Worm (Caenorhabditis elegans) whole organism, young adult: ENCODE results near the gene F54F7.14.

Experiments
- F39B2.1 ChIP-seq: fragments of 200-800 bp; sonication (Bioruptor generic); IDR thresholded peaks from 2 replicates; pipeline ENCODE4 v1.3.6; 2022; ENCODE audit warnings: missing genetic modification reagents, missing genetic modification characterization, missing compliant biosample characterization
- F49E8.2 ChIP-seq: sonication (generic microtip); optimal IDR thresholded peaks from 3 replicates; lab custom pipeline; 2017; ENCODE audit warnings: missing genetic modification characterization, mild to moderate bottlenecking, missing compliant biosample characterization, antibody characterized with exemption, moderate library complexity; ENCODE audit not compliant: insufficient read depth
- F52B5.7 ChIP-seq: sonication (generic microtip); optimal IDR thresholded peaks from 2 replicates; lab custom pipeline; 2016; ENCODE audit warnings: mild to moderate bottlenecking, missing genetic modification characterization, missing compliant biosample characterization
- F57A8.1 ChIP-seq: fragments of 200-800 bp; sonication (Bioruptor generic); optimal IDR thresholded peaks from 2 replicates; lab custom pipeline; 2018; ENCODE audit warnings: mild to moderate bottlenecking, missing genetic modification characterization, moderate library complexity, missing compliant biosample characterization
- F57C9.4 ChIP-seq: sonication (generic microtip); optimal IDR thresholded peaks from 2 replicates; lab custom pipeline; 2017; ENCODE audit warnings: mild to moderate bottlenecking, missing genetic modification characterization, missing compliant biosample characterization
- K11D2.4 ChIP-seq: fragments of 200-800 bp; sonication (Bioruptor generic); IDR thresholded peaks from 2 replicates; pipeline ENCODE4 v1.3.6; 2022; ENCODE audit warnings: missing genetic modification reagents, missing genetic modification characterization, missing compliant biosample characterization
- Y53F4B.3 ChIP-seq: fragments of 200-800 bp; sonication (Bioruptor generic); IDR thresholded peaks from 2 replicates; pipeline ENCODE4 v1.3.6; 2022; ENCODE audit warnings: missing genetic modification reagents, missing genetic modification characterization, missing compliant biosample characterization
- Y53G8AR.9 ChIP-seq: fragments of 200-800 bp; sonication (Bioruptor generic); conservative IDR thresholded peaks from 2 replicates; pipeline ENCODE4 v1.3.6; 2022; ENCODE audit warnings: missing genetic modification reagents, missing genetic modification characterization, missing compliant biosample characterization
- Y56A3A.18 ChIP-seq: fragments of 200-800 bp; sonication (Bioruptor generic); IDR thresholded peaks from 2 replicates; pipeline ENCODE4 v1.3.6; 2022; ENCODE audit warnings: missing genetic modification reagents, missing genetic modification characterization, missing compliant biosample characterization
- Y67H2A.10 ChIP-seq: fragments of 200-800 bp; sonication (Bioruptor generic); conservative IDR thresholded peaks from 2 replicates; pipeline ENCODE4 v1.3.6; 2022; ENCODE audit warnings: missing genetic modification reagents, missing genetic modification characterization, missing compliant biosample characterization
- ZK185.1 ChIP-seq: sonication (generic microtip); optimal IDR thresholded peaks from 2 replicates; lab custom pipeline; 2016; ENCODE audit warnings: mild to moderate bottlenecking, missing genetic modification characterization, missing compliant biosample characterization; ENCODE audit not compliant: poor library complexity, severe bottlenecking
- akir-1 ChIP-seq: fragments of 200-800 bp; sonication (Bioruptor generic); optimal IDR thresholded peaks from 2 replicates; lab custom pipeline; 2018; ENCODE audit warnings: mild to moderate bottlenecking, missing genetic modification characterization, moderate library complexity, missing compliant biosample characterization
- aptf-3 ChIP-seq: fragments of 200-800 bp; sonication (Bioruptor generic); IDR thresholded peaks from 2 replicates; pipeline ENCODE4 v1.3.6; 2022; ENCODE audit warnings: missing genetic modification characterization, missing compliant biosample characterization
- attf-3 ChIP-seq: fragments of 200-800 bp; sonication (Bioruptor generic); conservative IDR thresholded peaks from 2 replicates; pipeline ENCODE4 v1.3.6; 2022; ENCODE audit warnings: missing genetic modification reagents, missing genetic modification characterization, missing compliant biosample characterization
- bed-1 ChIP-seq: fragments of 200-800 bp; sonication (Bioruptor generic); IDR thresholded peaks from 2 replicates; pipeline ENCODE4 v1.3.6; 2022; ENCODE audit warnings: missing genetic modification reagents, missing genetic modification characterization, missing compliant biosample characterization
- dpl-1 ChIP-seq: fragments of 150-350 bp; optimal IDR thresholded peaks from 2 replicates; lab custom pipeline; 2014; ENCODE audit warnings: missing biosample characterization, missing genetic modification reagents, missing genetic modification characterization
- efl-1 ChIP-seq: fragments of 150-350 bp; optimal IDR thresholded peaks from 2 replicates; lab custom pipeline; 2014; ENCODE audit warnings: missing biosample characterization, missing genetic modification reagents, missing genetic modification characterization
- ekl-4 ChIP-seq: fragments of 200-800 bp; sonication (Bioruptor generic); IDR thresholded peaks from 2 replicates; pipeline ENCODE4 v1.3.6; 2022; ENCODE audit warnings: missing genetic modification reagents, missing genetic modification characterization, missing compliant biosample characterization
- fkh-3 ChIP-seq: sonication (generic microtip); optimal IDR thresholded peaks from 2 replicates; lab custom pipeline; 2016; ENCODE audit warnings: mild to moderate bottlenecking, missing genetic modification characterization, missing compliant biosample characterization
- him-1 ChIP-seq: sonication (generic microtip); optimal IDR thresholded peaks from 2 replicates; lab custom pipeline; 2016; ENCODE audit warnings: missing genotype, missing genetic modification reagents, missing genetic modification characterization, missing compliant biosample characterization
- hrde-1 ChIP-seq: sonication (generic microtip); optimal IDR thresholded peaks from 2 replicates; lab custom pipeline; 2016; ENCODE audit warnings: missing genetic modification characterization, mild to moderate bottlenecking, missing compliant biosample characterization, moderate library complexity, missing genotype, missing genetic modification reagents, borderline replicate concordance
- lag-1 ChIP-seq: fragments of 200-800 bp; sonication (Bioruptor generic); IDR thresholded peaks from 2 replicates; pipeline ENCODE4 v1.3.6; 2022; ENCODE audit warnings: missing genetic modification reagents, missing genetic modification characterization, missing compliant biosample characterization
- let-526 ChIP-seq: fragments of 200-800 bp; sonication (Bioruptor generic); IDR thresholded peaks from 2 replicates; pipeline ENCODE4 v1.3.6; 2022; ENCODE audit warnings: missing genetic modification reagents, missing genetic modification characterization, missing compliant biosample characterization
- let-607 ChIP-seq, 2 experiments: fragments of 200-800 bp in 1 of 2; sonication (Bioruptor generic) in 1 of 2; sonication (generic microtip) in 1 of 2; optimal IDR thresholded peaks; 2 replicates each; lab custom pipeline; 2016 to 2018; ENCODE audit warnings: mild to moderate bottlenecking in 2 of 2, missing compliant biosample characterization in 2 of 2, missing genetic modification characterization in 2 of 2, moderate library complexity in 2 of 2, missing genotype in 1 of 2
- lin-35 ChIP-seq, 3 experiments: fragments of 150-350 bp in 2 of 3; sonication (generic microtip) in 1 of 3; optimal IDR thresholded peaks; 2 replicates each; lab custom pipeline; 2014 to 2018; ENCODE audit warnings: missing biosample characterization in 3 of 3, missing genetic modification characterization in 3 of 3, missing genetic modification reagents in 3 of 3
- lsy-27 ChIP-seq: sonication (generic microtip); optimal IDR thresholded peaks from 2 replicates; lab custom pipeline; 2017; ENCODE audit warnings: missing genetic modification characterization, mild to moderate bottlenecking, missing compliant biosample characterization, antibody characterized with exemption, missing genotype, borderline replicate concordance; ENCODE audit not compliant: insufficient read depth
- madf-3 ChIP-seq: fragments of 200-800 bp; sonication (Bioruptor generic); IDR thresholded peaks from 2 replicates; pipeline ENCODE4 v1.3.6; 2022; ENCODE audit warnings: missing genetic modification reagents, missing genetic modification characterization, missing compliant biosample characterization
- madf-8 ChIP-seq: fragments of 200-800 bp; sonication (Bioruptor generic); conservative IDR thresholded peaks from 2 replicates; pipeline ENCODE4 v1.3.6; 2022; ENCODE audit warnings: missing genetic modification reagents, missing genetic modification characterization, missing compliant biosample characterization
- mes-4 ChIP-seq: sonication (generic microtip); optimal IDR thresholded peaks from 2 replicates; lab custom pipeline; 2016; ENCODE audit warnings: missing genotype, missing genetic modification characterization, missing compliant biosample characterization
- nhr-120 ChIP-seq: fragments of 200-800 bp; sonication (Bioruptor generic); IDR thresholded peaks from 2 replicates; pipeline ENCODE4 v1.3.6; 2022; ENCODE audit warnings: missing genetic modification characterization, missing compliant biosample characterization
- nhr-90 ChIP-seq: sonication (generic microtip); optimal IDR thresholded peaks from 2 replicates; lab custom pipeline; 2016; ENCODE audit warnings: missing genotype, mild to moderate bottlenecking, missing genetic modification characterization, missing compliant biosample characterization
- pha-4 ChIP-seq: fragments of 150-350 bp; sonication (generic microtip); optimal IDR thresholded peaks from 2 replicates; lab custom pipeline; 2014; ENCODE audit warnings: missing biosample characterization, missing genetic modification reagents, missing genetic modification characterization
- rcor-1 ChIP-seq: fragments of 200-800 bp; sonication (Bioruptor generic); IDR thresholded peaks from 2 replicates; pipeline ENCODE4 v1.3.6; 2022; ENCODE audit warnings: missing genetic modification reagents, missing genetic modification characterization, missing compliant biosample characterization
- sdz-38 ChIP-seq: sonication (generic microtip); optimal IDR thresholded peaks from 2 replicates; lab custom pipeline; 2016; ENCODE audit warnings: missing genotype, missing genetic modification characterization, missing compliant biosample characterization
- snpc-1.3 ChIP-seq: sonication (generic microtip); optimal IDR thresholded peaks from 2 replicates; lab custom pipeline; 2017; ENCODE audit warnings: missing genetic modification characterization, mild to moderate bottlenecking, missing compliant biosample characterization, antibody characterized with exemption, moderate library complexity, missing genotype, missing genetic modification reagents; ENCODE audit not compliant: insufficient read depth
- snpc-4 ChIP-seq, 5 experiments: fragments of 150-350 bp in 1 of 5; sonication (generic microtip) in 4 of 5; optimal IDR thresholded peaks; 2 replicates each; lab custom pipeline; 2014 to 2018; ENCODE audit warnings: missing genetic modification characterization in 5 of 5, missing biosample characterization in 3 of 5, antibody characterized with exemption in 2 of 5, mild to moderate bottlenecking in 2 of 5, missing compliant biosample characterization in 2 of 5, missing genotype in 2 of 5, moderate library complexity in 2 of 5, missing genetic modification reagents in 1 of 5
- tbp1 ChIP-seq: fragments of 200-800 bp; sonication (Bioruptor generic); optimal IDR thresholded peaks from 2 replicates; lab custom pipeline; 2018; ENCODE audit warnings: mild to moderate bottlenecking, missing genetic modification characterization, missing compliant biosample characterization
- tbx-9 ChIP-seq: sonication (generic microtip); optimal IDR thresholded peaks from 2 replicates; lab custom pipeline; 2016; ENCODE audit warnings: borderline replicate concordance, missing genetic modification characterization, inconsistent platforms, missing compliant biosample characterization
- xnd-1 ChIP-seq: sonication (generic microtip); optimal IDR thresholded peaks from 2 replicates; lab custom pipeline; 2016; ENCODE audit warnings: missing genotype, missing genetic modification reagents, missing genetic modification characterization, missing compliant biosample characterization
- zfh-2 ChIP-seq: fragments of 200-800 bp; sonication (Bioruptor generic); conservative IDR thresholded peaks from 2 replicates; pipeline ENCODE4 v1.3.6; 2022; ENCODE audit warnings: missing genetic modification reagents, missing genetic modification characterization, missing compliant biosample characterization
- ztf-18 ChIP-seq: sonication (generic microtip); optimal IDR thresholded peaks from 2 replicates; lab custom pipeline; 2016; ENCODE audit warnings: missing genotype, mild to moderate bottlenecking, missing genetic modification characterization, missing compliant biosample characterization
- ztf-22 ChIP-seq: fragments of 200-800 bp; sonication (Bioruptor generic); optimal IDR thresholded peaks from 2 replicates; lab custom pipeline; 2018; ENCODE audit warnings: mild to moderate bottlenecking, missing genetic modification characterization, moderate library complexity, missing compliant biosample characterization
- ztf-25 ChIP-seq: fragments of 200-800 bp; sonication (Bioruptor generic); IDR thresholded peaks from 2 replicates; pipeline ENCODE4 v1.3.6; 2022; ENCODE audit warnings: missing genetic modification reagents, missing genetic modification characterization, missing compliant biosample characterization
- ztf-26 ChIP-seq: sonication (generic microtip); optimal IDR thresholded peaks from 2 replicates; lab custom pipeline; 2017; ENCODE audit warnings: missing genetic modification characterization, missing compliant biosample characterization

F54F7.14 gene

DNA sequence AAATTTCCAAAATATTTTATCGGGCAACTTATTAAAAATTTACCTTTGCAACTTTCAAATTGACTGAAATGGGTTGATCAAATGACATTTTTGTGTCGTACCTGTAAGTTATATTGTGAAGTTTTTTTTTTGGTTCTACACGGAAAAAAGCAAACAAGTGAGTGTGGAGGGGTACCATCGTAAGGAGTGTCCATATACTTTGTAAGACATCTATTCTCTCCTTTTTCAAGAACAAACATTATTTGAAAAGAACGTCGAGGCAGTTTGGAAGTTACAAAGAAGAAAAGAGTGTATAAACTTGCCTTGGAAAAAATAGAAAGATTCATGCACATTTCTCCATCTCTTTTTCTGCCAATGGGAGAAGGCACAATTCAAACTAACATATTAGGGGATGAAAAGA, 13.3 kb upstream of the F54F7.14 start, which contains the start of gene taf-7.1:
TSS of gene taf-7.1 (minus strand) at position 101 of the 400 bp plus-strand sequence.
- TF ChIP-seq tbx-9 (no peak), F57A8.1 (GFP tag; lab: Kevin White, UChicago) (no peak), hrde-1 (tag; lab: Kevin White, UChicago) (no peak), nhr-120 (GFP tag; lab: Robert Waterston, UW) (no peak), snpc-1.3 (tag; lab: Kevin White, UChicago) (no peak), F52B5.7 (tag; lab: Kevin White, UChicago) (no peak), tbp1 (GFP tag; lab: Kevin White, UChicago) (no peak), madf-8 (GFP tag; lab: Robert Waterston, UW) (no peak), ztf-26 (tag; lab: Kevin White, UChicago) (no peak), dpl-1 (GFP tag; lab: Kevin White, UChicago) (no peak), lsy-27 (tag; lab: Kevin White, UChicago) (no peak), ZK185.1 (tag; lab: Kevin White, UChicago) (no peak), F39B2.1 (no peak), zfh-2 (GFP tag; lab: Robert Waterston, UW) (no peak), aptf-3 (GFP tag; lab: Robert Waterston, UW) (no peak)

DNA sequence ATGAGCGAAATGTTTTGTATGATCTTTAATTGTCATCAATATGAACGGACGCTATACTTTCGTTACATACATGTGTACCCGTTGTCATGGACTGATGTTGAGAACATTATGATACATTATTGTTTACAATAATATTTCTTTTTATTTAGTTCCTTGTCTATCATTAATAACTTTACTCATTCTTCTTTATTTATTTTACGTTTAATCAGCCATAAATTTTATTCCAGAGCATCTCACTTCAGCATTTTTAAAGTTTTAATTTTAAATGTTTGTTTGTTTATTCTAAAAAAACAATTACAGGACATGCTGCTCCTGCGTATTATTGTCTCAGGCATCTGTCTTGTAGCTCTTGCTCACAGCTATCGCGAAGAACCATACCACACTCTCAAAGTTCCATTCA, 7.3 kb upstream of the F54F7.14 start, which contains the start of gene F54F7.2:
TSS of gene F54F7.2 (plus strand) at position 301 of the 400 bp plus-strand sequence.
- TF ChIP-seq nhr-90 (no peak), ztf-25 (GFP tag; lab: Robert Waterston, UW) (no peak), attf-3 (no peak), Y53G8AR.9 (no peak), rcor-1 (GFP tag; lab: Robert Waterston, UW) (no peak), let-607 (tag; optimal IDR thresholded peaks at IDR 0.05; lab: Kevin White, UChicago) (no peak), efl-1 (GFP tag; lab: Kevin White, UChicago) (no peak), sdz-38 (tag; lab: Kevin White, UChicago) (no peak), xnd-1 (no peak), ztf-26 (tag; lab: Kevin White, UChicago) (no peak), snpc-4 (GFP tag; optimal IDR thresholded peaks at IDR 0.05; lab: Kevin White, UChicago) (no peak), snpc-4 (tag; optimal IDR thresholded peaks at IDR 0.05; lab: Kevin White, UChicago) (no peak), madf-3 (GFP tag; lab: Robert Waterston, UW) (no peak), Y56A3A.18 (GFP tag; lab: Robert Waterston, UW) (no peak), fkh-3 (tag; lab: Kevin White, UChicago) (no peak), lag-1 (GFP tag; lab: Robert Waterston, UW) (no peak), mes-4 (tag; lab: Kevin White, UChicago) (no peak), F57A8.1 (GFP tag; lab: Kevin White, UChicago) (no peak), ztf-18 (tag; lab: Kevin White, UChicago) (no peak), Y67H2A.10 (GFP tag; lab: Robert Waterston, UW) (no peak), K11D2.4 (no peak)

DNA sequence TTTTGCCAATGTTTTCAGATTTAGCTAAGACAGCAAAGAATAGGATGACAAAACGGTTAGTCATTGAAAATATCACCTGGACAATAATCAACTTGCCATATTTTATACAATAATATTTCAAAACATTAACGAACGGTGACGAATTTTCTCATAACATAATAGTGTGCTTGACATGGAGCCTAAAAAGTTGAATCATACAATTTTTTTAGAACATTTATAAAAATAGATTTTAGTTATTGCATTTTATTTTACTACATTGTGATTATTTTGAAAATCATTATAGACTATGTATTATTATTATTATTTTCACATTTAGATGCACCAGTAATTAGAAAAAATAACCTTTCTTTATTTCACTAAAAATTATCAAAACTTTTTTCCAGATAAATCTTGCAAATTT, 2.1 kb upstream of the F54F7.14 start, which contains the start of gene F54F7.9:
TSS of gene F54F7.9 (minus strand) at position 101 of the 400 bp plus-strand sequence.
- TF ChIP-seq F57C9.4 (tag; lab: Kevin White, UChicago) (no peak), Y53G8AR.9 (no peak), let-526 (no peak), K11D2.4 (no peak), him-1 (tag; lab: Kevin White, UChicago) (no peak), F52B5.7 (tag; lab: Kevin White, UChicago) (no peak), ztf-22 (GFP tag; lab: Kevin White, UChicago) (no peak), pha-4 (tag; lab: Kevin White, UChicago) (no peak), bed-1 (GFP tag; lab: Robert Waterston, UW) (no peak), F39B2.1 (no peak), akir-1 (GFP tag; lab: Kevin White, UChicago) (no peak), F49E8.2 (tag; lab: Kevin White, UChicago) (no peak), ZK185.1 (tag; lab: Kevin White, UChicago) (no peak), lin-35 (GFP tag; optimal IDR thresholded peaks at IDR 0.05; lab: Kevin White, UChicago) (no peak), ekl-4 (no peak), Y53F4B.3 (GFP tag; lab: Robert Waterston, UW) (no peak)
